Worm (Caenorhabditis elegans) whole organism, L1 larva: ENCODE measurements around the gene C06H5.12.

ENCODE experiments used
- C34B4.2 ChIP-seq: sonication (generic microtip); optimal IDR thresholded peaks from 2 replicates; lab custom pipeline; 2017; ENCODE audit warnings: mild to moderate bottlenecking, missing genetic modification characterization, missing compliant biosample characterization
- ama-1 ChIP-seq: fragments of 150-350 bp; optimal IDR thresholded peaks from 2 replicates; lab custom pipeline; 2014
- ces-1 ChIP-seq: fragments of 150-350 bp; optimal IDR thresholded peaks from 2 replicates; lab custom pipeline; 2014; ENCODE audit warnings: missing biosample characterization, missing genetic modification reagents, missing genetic modification characterization
- isw-1 ChIP-seq: fragments of 200-800 bp; sonication (Bioruptor generic); IDR thresholded peaks from 2 replicates; pipeline ENCODE4 v1.3.6; 2022; ENCODE audit warnings: missing genetic modification characterization, missing compliant biosample characterization
- lin-15B ChIP-seq: fragments of 150-350 bp; sonication (generic microtip); optimal IDR thresholded peaks from 3 replicates; lab custom pipeline; 2014; ENCODE audit warnings: missing biosample characterization, missing genetic modification characterization
- lin-39 ChIP-seq: fragments of 150-350 bp; optimal IDR thresholded peaks from 2 replicates; lab custom pipeline; 2014; ENCODE audit warnings: missing biosample characterization, missing genetic modification reagents, missing genetic modification characterization
- nhr-237 ChIP-seq: fragments of 150-350 bp; optimal IDR thresholded peaks from 2 replicates; lab custom pipeline; 2014; ENCODE audit warnings: missing biosample characterization, missing genetic modification characterization
- nhr-76 ChIP-seq: sonication (generic microtip); optimal IDR thresholded peaks from 2 replicates; lab custom pipeline; 2017; ENCODE audit warnings: missing biosample characterization, missing genetic modification characterization
- tbx-2 ChIP-seq: sonication (generic microtip); optimal IDR thresholded peaks from 2 replicates; lab custom pipeline; 2016; ENCODE audit warnings: missing genetic modification characterization, missing compliant biosample characterization
- unc-130 ChIP-seq: fragments of 150-350 bp; optimal IDR thresholded peaks from 2 replicates; lab custom pipeline; 2017; ENCODE audit warnings: missing biosample characterization, missing genetic modification characterization, inconsistent platforms
- unc-86 ChIP-seq: sonication (generic microtip); optimal IDR thresholded peaks from 2 replicates; lab custom pipeline; 2016; ENCODE audit warnings: missing genetic modification characterization, missing compliant biosample characterization
- zag-1 ChIP-seq: fragments of 150-350 bp; optimal IDR thresholded peaks from 2 replicates; lab custom pipeline; 2014; ENCODE audit warnings: missing biosample characterization, missing genetic modification characterization

DNA sequence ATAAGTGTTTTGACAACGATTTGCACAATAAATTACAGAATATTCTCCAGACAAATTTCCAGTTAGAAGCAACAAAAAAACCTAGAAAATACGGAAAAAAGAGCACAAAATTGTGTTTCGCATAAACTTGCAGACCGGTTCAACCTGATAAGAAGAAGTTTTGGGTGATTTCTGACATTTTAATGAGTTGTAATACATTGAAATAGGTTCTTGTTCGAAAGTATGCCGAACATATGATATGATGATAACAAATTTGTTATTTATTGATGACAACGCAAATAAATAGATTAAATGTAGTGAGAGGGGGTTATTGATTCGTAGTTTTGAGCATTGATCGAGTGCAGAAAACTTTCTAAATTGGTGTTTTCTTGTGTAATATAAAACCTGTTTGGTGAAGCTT lies 3.3 kb upstream of the C06H5.12 start:
- TF ChIP-seq nhr-237 (no peak), nhr-76 (no peak), ces-1 (GFP tag; lab: Kevin White, UChicago) (no peak), tbx-2 (no peak), C34B4.2 (tag; lab: Kevin White, UChicago) (no peak), ama-1 (no peak), isw-1 (no peak), zag-1 (no peak), lin-39 (tag; lab: Kevin White, UChicago) (no peak), lin-15B (no peak), unc-130 (tag; lab: Kevin White, UChicago) (no peak), unc-86 (tag; lab: Kevin White, UChicago) (no peak)
